Worm (Caenorhabditis elegans): ENCODE results near the gene dct-11.
A peak's percentile ranks its signal among the peaks of the same experiment; 100 is the strongest.

The dct-11 gene

DNA sequence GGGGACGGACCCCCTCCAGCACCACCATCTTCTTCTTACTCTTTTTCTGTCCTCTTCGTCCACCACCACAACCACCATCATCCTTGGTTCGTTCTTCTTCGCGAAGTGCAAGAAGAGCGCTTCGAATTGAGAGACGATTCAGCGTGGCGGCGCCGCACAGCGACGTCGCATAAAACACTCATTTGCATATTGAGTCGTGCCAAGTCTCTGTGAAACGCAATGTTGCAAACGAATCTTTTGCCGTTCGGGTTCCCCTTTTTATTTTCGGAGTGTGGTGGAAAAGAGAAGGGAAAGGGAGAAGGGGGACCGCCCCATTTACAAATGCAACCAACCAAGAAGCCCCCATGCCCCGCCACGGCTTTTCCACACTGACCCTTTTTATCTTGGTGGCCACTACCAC is 23.2 kb downstream of the dct-11 start:
- TF ChIP-seq lin-14 (GFP tag; optimal IDR thresholded peaks at IDR 0.05) (peak; percentile 64), blmp-1 (tag; optimal IDR thresholded peaks at IDR 0.05) (no peak), lin-13 (GFP tag; optimal IDR thresholded peaks at IDR 0.05) (no peak), pax-3 (tag; optimal IDR thresholded peaks at IDR 0.05) (no peak), xbp-1 (tag; optimal IDR thresholded peaks at IDR 0.05) (peak; percentile 3), lsy-2 (tag; optimal IDR thresholded peaks at IDR 0.05) (peak in 1 of 2 experiments; percentile 13), nhr-47 (tag; optimal IDR thresholded peaks at IDR 0.05) (peak; percentile 12), ceh-82 (tag; optimal IDR thresholded peaks at IDR 0.05) (peak in 1 of 3 experiments; percentile 13), efl-1 (optimal IDR thresholded peaks at IDR 0.05) (no peak), efl-1 (GFP tag; optimal IDR thresholded peaks at IDR 0.05 in 1 of 2) (peak in 1 of 2 experiments; percentile 36)

DNA sequence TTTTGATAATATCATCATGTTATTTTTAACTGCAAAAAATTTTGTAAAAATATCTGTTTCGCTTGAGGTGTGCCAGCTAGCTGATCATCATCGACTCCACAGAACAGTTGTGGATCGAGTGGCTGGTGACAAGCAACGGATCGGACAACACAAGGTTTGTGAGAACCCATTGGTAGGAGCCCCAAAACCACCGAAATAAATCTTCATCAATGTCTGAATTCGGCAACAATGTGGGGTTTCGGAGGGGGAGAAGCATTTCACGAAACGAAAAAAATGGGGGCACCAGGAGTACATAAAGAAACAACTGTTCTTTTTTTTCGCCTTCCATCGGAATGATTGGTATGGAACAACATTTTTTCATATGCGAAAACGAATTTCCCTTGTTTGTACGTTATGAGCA is 24.2 kb downstream of the dct-11 start:
- TF ChIP-seq xbp-1 (tag; optimal IDR thresholded peaks at IDR 0.05) (no peak), nhr-76 (tag; optimal IDR thresholded peaks at IDR 0.05) (no peak), ztf-4 (tag; optimal IDR thresholded peaks at IDR 0.05) (no peak), unc-86 (tag; optimal IDR thresholded peaks at IDR 0.05) (no peak), rnt-1 (tag; optimal IDR thresholded peaks at IDR 0.05) (peak; percentile 64), pag-3 (tag; optimal IDR thresholded peaks at IDR 0.05; ENCODE audit: borderline replicate concordance, insufficient read depth) (no peak), lin-14 (GFP tag; optimal IDR thresholded peaks at IDR 0.05) (peak; percentile 31), dsc-1 (tag; optimal IDR thresholded peaks at IDR 0.05) (no peak), snu-23 (GFP tag; optimal IDR thresholded peaks at IDR 0.05) (no peak), lin-35 (GFP tag; optimal IDR thresholded peaks at IDR 0.05) (no peak), fos-1 (tag; optimal IDR thresholded peaks at IDR 0.05) (no peak), nhr-77 (tag; optimal IDR thresholded peaks at IDR 0.05) (no peak), dpl-1 (GFP tag; optimal IDR thresholded peaks at IDR 0.05) (no peak), blmp-1 (tag; optimal IDR thresholded peaks at IDR 0.05) (no peak), nhr-71 (tag; optimal IDR thresholded peaks at IDR 0.05) (peak; percentile 49), ceh-8 (GFP tag; optimal IDR thresholded peaks at IDR 0.05) (no peak)

DNA sequence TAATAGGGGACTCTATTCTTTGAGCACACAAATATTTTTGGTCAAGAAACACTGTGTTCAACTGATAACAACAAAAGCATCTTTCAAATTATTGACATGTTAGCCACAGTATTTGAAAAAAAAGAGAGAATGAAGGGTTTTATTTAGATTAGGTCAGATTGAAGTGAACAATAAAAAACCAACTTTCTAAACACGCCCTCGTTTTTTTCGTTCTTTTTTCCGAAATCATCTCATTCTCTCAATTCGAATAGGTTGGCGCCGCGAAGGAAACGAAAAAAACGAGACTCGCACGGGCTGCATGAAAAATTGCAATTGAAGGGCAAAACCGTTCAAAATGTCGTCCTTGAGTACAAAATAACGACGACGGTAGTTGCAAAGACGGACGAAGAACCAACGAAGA is 25.2 kb downstream of the dct-11 start:
- peak; percentile 62 for TF ChIP-seq blmp-1 (tag; optimal IDR thresholded peaks at IDR 0.05)
- TF ChIP-seq nhr-85 (tag), result peak; percentile 84
- no peak for TF ChIP-seq snpc-4 (tag; optimal IDR thresholded peaks at IDR 0.05)
- TF ChIP-seq pax-3 (tag; optimal IDR thresholded peaks at IDR 0.05), result no peak
- peak; percentile 70 for TF ChIP-seq lin-14 (GFP tag; optimal IDR thresholded peaks at IDR 0.05)

DNA sequence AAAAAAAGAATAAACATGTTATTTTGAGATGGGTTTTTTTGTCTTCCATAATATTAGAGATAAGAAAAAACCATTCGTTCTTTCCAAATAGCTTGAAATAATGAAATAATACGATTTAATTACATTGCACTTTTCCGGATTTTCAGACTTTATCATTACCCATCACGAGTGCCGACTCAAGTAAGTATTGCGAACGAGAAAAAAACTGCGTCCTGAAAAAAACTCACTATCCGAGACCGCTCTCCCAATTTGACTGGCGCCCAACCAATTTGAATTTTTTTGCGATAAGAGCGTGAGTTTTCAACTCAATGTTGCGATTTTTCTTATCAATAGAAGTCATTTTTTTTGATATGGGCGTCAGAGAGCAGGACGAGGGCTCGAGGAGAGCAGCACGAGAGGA is 26.5 kb downstream of the dct-11 start:
- TF ChIP-seq elt-2 (tag; optimal IDR thresholded peaks at IDR 0.05), result peak; percentile 83
- TF ChIP-seq grh-1 (GFP tag; IDR thresholded peaks at IDR 0.05), result no peak
- TF ChIP-seq zag-1 (tag; optimal IDR thresholded peaks at IDR 0.05), result no peak
- no peak for TF ChIP-seq snu-23 (GFP tag; optimal IDR thresholded peaks at IDR 0.05)
- TF ChIP-seq mdl-1 (tag; optimal IDR thresholded peaks at IDR 0.05), result no peak
- no peak for TF ChIP-seq snpc-4 (tag; optimal IDR thresholded peaks at IDR 0.05)

DNA sequence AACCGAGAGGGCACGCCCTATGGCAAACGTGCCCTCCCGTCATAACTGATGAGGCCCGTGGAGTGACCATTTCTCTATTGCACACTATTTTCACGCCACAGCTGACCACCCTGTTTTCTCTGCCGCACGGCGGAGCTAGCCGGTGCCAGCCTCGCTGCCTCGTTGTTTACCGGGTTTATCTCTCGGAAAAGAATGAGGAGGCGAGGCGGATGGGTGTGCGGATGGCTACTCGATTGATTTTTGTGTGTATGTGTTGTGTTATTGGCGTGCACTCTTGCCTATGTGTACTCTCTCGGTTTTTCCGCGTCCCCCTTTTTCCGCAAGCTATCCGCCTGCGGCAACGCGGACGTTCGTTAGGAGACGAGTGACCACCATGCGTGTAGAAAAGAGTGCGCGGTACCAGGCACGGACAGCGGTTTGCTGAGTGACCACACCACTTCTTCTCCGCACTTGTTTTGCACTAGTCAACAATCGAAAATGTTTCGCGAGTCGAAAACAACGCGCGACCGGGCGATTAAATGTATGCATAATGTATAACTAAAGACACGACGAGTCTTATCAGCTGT is 27.5 kb downstream of the dct-11 start:
- no peak for TF ChIP-seq efl-1 (optimal IDR thresholded peaks at IDR 0.05)
- TF ChIP-seq efl-1 (GFP tag; optimal IDR thresholded peaks at IDR 0.05 in 1 of 2), result peak in 1 of 2 experiments; percentile 16
- TF ChIP-seq xbp-1 (tag; optimal IDR thresholded peaks at IDR 0.05), result peak; percentile 16
- TF ChIP-seq ama-1 (optimal IDR thresholded peaks at IDR 0.05), result no peak
- TF ChIP-seq efl-3 (GFP tag; optimal IDR thresholded peaks at IDR 0.05), result peak; percentile 29
- TF ChIP-seq tlp-1 (tag; optimal IDR thresholded peaks at IDR 0.05), result no peak
- peak; percentile 52 for TF ChIP-seq swsn-7 (tag; optimal IDR thresholded peaks at IDR 0.05)
- no peak for TF ChIP-seq ceh-8 (GFP tag; optimal IDR thresholded peaks at IDR 0.05)
- TF ChIP-seq nhr-71 (tag; optimal IDR thresholded peaks at IDR 0.05), result peak; percentile 77
- TF ChIP-seq zag-1 (tag; optimal IDR thresholded peaks at IDR 0.05), result no peak
- no peak for TF ChIP-seq dpl-1 (GFP tag; optimal IDR thresholded peaks at IDR 0.05)
- peak; percentile 71 for TF ChIP-seq nhr-47 (tag; optimal IDR thresholded peaks at IDR 0.05)
- peak; percentile 50 for TF ChIP-seq nhr-20 (tag; optimal IDR thresholded peaks at IDR 0.05)
- TF ChIP-seq C34B4.2 (tag; optimal IDR thresholded peaks at IDR 0.05), result no peak
- TF ChIP-seq mdl-1 (tag; optimal IDR thresholded peaks at IDR 0.05), result peak in 1 of 2 experiments; percentile 47
- TF ChIP-seq pax-3 (tag; optimal IDR thresholded peaks at IDR 0.05), result no peak
- peak; percentile 27 for TF ChIP-seq mef-2 (tag; optimal IDR thresholded peaks at IDR 0.05)
- TF ChIP-seq snpc-4 (tag; optimal IDR thresholded peaks at IDR 0.05), result no peak
- TF ChIP-seq sptf-1 (tag; optimal IDR thresholded peaks at IDR 0.05), result no peak
- no peak for TF ChIP-seq aly-2 (tag; optimal IDR thresholded peaks at IDR 0.05)
- TF ChIP-seq hlh-4 (tag; optimal IDR thresholded peaks at IDR 0.05), result no peak
- no peak for TF ChIP-seq grh-1 (GFP tag; IDR thresholded peaks at IDR 0.05)
- TF ChIP-seq ztf-11 (tag; optimal IDR thresholded peaks at IDR 0.05), result peak in 1 of 2 experiments; percentile 24
- TF ChIP-seq lsy-2 (tag; optimal IDR thresholded peaks at IDR 0.05), result peak; percentile 40 to 49
- no peak for TF ChIP-seq nhr-11 (tag; optimal IDR thresholded peaks at IDR 0.05)
- peak; percentile 56 for TF ChIP-seq egl-13 (tag; optimal IDR thresholded peaks at IDR 0.05)
- no peak for TF ChIP-seq zip-4 (GFP tag; optimal IDR thresholded peaks at IDR 0.05)

All from whole organism, L1 larva.